Fruit fly (Drosophila melanogaster): Measurements from ENCODE around the gene CG42818.

DNA sequence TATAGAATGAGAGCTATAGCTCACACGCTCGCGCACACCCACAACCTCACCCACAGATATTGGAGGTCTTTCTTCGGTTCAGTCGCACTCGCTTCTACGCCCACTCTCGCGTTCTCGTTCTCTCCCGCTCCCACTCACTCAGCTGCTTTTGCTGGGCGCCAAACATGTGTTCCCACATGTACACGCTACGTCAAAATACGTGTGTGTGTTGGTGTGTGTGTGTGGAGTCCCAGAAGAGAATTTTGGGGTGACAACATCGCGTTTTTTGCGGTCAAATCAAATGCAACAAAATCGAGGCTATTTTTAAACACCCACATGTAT, 29.7 kb downstream of the CG42818 start:
- no peak for TF ChIP-seq psq (optimal IDR thresholded peaks at IDR 0.05)
- no peak for TF ChIP-seq Sin3A (optimal IDR thresholded peaks at IDR 0.05)
- TF ChIP-seq h (optimal IDR thresholded peaks at IDR 0.05): no peak
